Worm (Caenorhabditis elegans) whole organism, young adult: ENCODE measurements around the gene F59A6.3.

ENCODE experiments used
- B0261.1 ChIP-seq: sonication (generic microtip); optimal IDR thresholded peaks from 2 replicates; lab custom pipeline; 2016; ENCODE audit warnings: mild to moderate bottlenecking, missing genetic modification characterization, moderate library complexity, missing compliant biosample characterization
- F33H1.4 ChIP-seq: fragments of 200-800 bp; sonication (Bioruptor generic); IDR thresholded peaks from 2 replicates; pipeline ENCODE4 v1.3.6; 2022; ENCODE audit warnings: missing genetic modification reagents, missing genetic modification characterization, missing compliant biosample characterization
- ama-1 ChIP-seq, 3 experiments: fragments of 150-350 bp in 1 of 3; sonication (generic microtip) in 2 of 3; optimal IDR thresholded peaks; 2 replicates each; lab custom pipeline; 2014 to 2018; ENCODE audit warnings: missing biosample characterization in 2 of 3, missing genetic modification characterization in 2 of 3, missing genetic modification reagents in 2 of 3
- ceh-100 ChIP-seq: fragments of 200-800 bp; sonication (Bioruptor generic); IDR thresholded peaks from 2 replicates; pipeline ENCODE4 v1.3.6; 2022; ENCODE audit warnings: missing genetic modification reagents, missing genetic modification characterization, missing compliant biosample characterization
- ekl-4 ChIP-seq: fragments of 200-800 bp; sonication (Bioruptor generic); IDR thresholded peaks from 2 replicates; pipeline ENCODE4 v1.3.6; 2022; ENCODE audit warnings: missing genetic modification reagents, missing genetic modification characterization, missing compliant biosample characterization
- lin-54 ChIP-seq: fragments of 200-800 bp; sonication (Bioruptor generic); optimal IDR thresholded peaks from 2 replicates; lab custom pipeline; 2018; ENCODE audit warnings: mild to moderate bottlenecking, missing genetic modification characterization, missing compliant biosample characterization
- mcd-1 ChIP-seq: fragments of 200-800 bp; sonication (Bioruptor generic); IDR thresholded peaks from 2 replicates; pipeline ENCODE4 v1.3.6; 2022; ENCODE audit warnings: missing genetic modification reagents, missing genetic modification characterization, missing compliant biosample characterization
- nhr-90 ChIP-seq: sonication (generic microtip); optimal IDR thresholded peaks from 2 replicates; lab custom pipeline; 2016; ENCODE audit warnings: missing genotype, mild to moderate bottlenecking, missing genetic modification characterization, missing compliant biosample characterization

ce11 chrII:5011978-5012377, 3.8 kb downstream of the F59A6.3 start, which contains the start of gene F59A6.12:
- TF ChIP-seq nhr-90 (no peak), ama-1 (optimal IDR thresholded peaks at IDR 0.05; lab: Kevin White, UChicago) (no peak), ama-1 (GFP tag; optimal IDR thresholded peaks at IDR 0.05; lab: Kevin White, UChicago) (no peak), lin-54 (no peak), B0261.1 (tag; lab: Kevin White, UChicago) (no peak), mcd-1 (GFP tag; lab: Robert Waterston, UW) (no peak), F33H1.4 (GFP tag; lab: Robert Waterston, UW) (no peak), ekl-4 (GFP tag; lab: Robert Waterston, UW) (no peak), ceh-100 (GFP tag; lab: Robert Waterston, UW) (no peak)
